Fruit fly (Drosophila melanogaster) whole organism, embryonic: ENCODE results near the gene CG15548.

ENCODE experiments used
- Bteb2 ChIP-seq: fragments of 200-800 bp; sonication (Bioruptor generic); optimal IDR thresholded peaks from 2 replicates; lab custom pipeline; 2016; ENCODE audit warnings: missing biosample characterization, missing genetic modification characterization
- CG10431 ChIP-seq: fragments of 200-800 bp; sonication (Bioruptor generic); optimal IDR thresholded peaks from 3 replicates; lab custom pipeline; 2018; ENCODE audit warnings: missing biosample characterization, mild to moderate bottlenecking, missing genetic modification characterization
- CG12071 ChIP-seq: fragments of 200-800 bp; sonication (Bioruptor generic); optimal IDR thresholded peaks from 3 replicates; lab custom pipeline; 2018; ENCODE audit warnings: missing biosample characterization, mild to moderate bottlenecking, missing genetic modification characterization
- CG15011 ChIP-seq: fragments of 200-800 bp; sonication (Bioruptor generic); optimal IDR thresholded peaks from 3 replicates; lab custom pipeline; 2018; ENCODE audit warnings: missing biosample characterization, mild to moderate bottlenecking, missing genetic modification characterization
- CG15073 ChIP-seq: fragments of 200-800 bp; sonication (Bioruptor generic); optimal IDR thresholded peaks from 2 replicates; lab custom pipeline; 2016; ENCODE audit warnings: missing biosample characterization, missing genetic modification characterization
- CG15601 ChIP-seq: fragments of 200-800 bp; sonication (Bioruptor generic); optimal IDR thresholded peaks from 3 replicates; lab custom pipeline; 2019; ENCODE audit warnings: missing biosample characterization, mild to moderate bottlenecking, missing genetic modification characterization, moderate library complexity
- CG17385 ChIP-seq: fragments of 200-800 bp; sonication (Bioruptor generic); optimal IDR thresholded peaks from 3 replicates; lab custom pipeline; 2018; ENCODE audit warnings: missing biosample characterization, mild to moderate bottlenecking, missing genetic modification characterization
- CG1832 ChIP-seq: fragments of 200-800 bp; sonication (Bioruptor generic); optimal IDR thresholded peaks from 2 replicates; lab custom pipeline; 2017; ENCODE audit warnings: missing biosample characterization, mild to moderate bottlenecking, missing genetic modification characterization, inconsistent platforms
- CG2120 ChIP-seq: fragments of 200-800 bp; sonication (Bioruptor generic); optimal IDR thresholded peaks from 3 replicates; lab custom pipeline; 2016; ENCODE audit warnings: missing biosample characterization, missing genetic modification characterization
- CG2712 ChIP-seq: fragments of 200-800 bp; optimal IDR thresholded peaks from 3 replicates; lab custom pipeline; 2019; ENCODE audit warnings: missing biosample characterization, mild to moderate bottlenecking, missing genetic modification characterization, moderate library complexity
- CG31224 ChIP-seq: fragments of 200-800 bp; sonication (Bioruptor generic); IDR thresholded peaks from 2 replicates; pipeline ENCODE4 v1.3.6; 2022; ENCODE audit warnings: missing biosample characterization, missing genetic modification characterization
- CG3847 ChIP-seq: fragments of 200-800 bp; sonication (Bioruptor generic); IDR thresholded peaks from 2 replicates; pipeline ENCODE4 v1.3.6; 2022; ENCODE audit warnings: missing biosample characterization, missing genetic modification characterization
- CG43689 ChIP-seq: fragments of 200-800 bp; sonication (Bioruptor generic); IDR thresholded peaks from 2 replicates; pipeline ENCODE4 v1.3.6; 2022; ENCODE audit warnings: missing biosample characterization, missing genetic modification characterization
- CG4730 ChIP-seq: fragments of 200-800 bp; sonication (Bioruptor generic); IDR thresholded peaks from 2 replicates; pipeline ENCODE4 v1.3.6; 2022; ENCODE audit warnings: missing biosample characterization, missing genetic modification characterization
- CG4820 ChIP-seq: fragments of 200-800 bp; sonication (Bioruptor generic); optimal IDR thresholded peaks from 3 replicates; lab custom pipeline; 2016; ENCODE audit warnings: missing biosample characterization, missing genetic modification characterization
- CG5180 ChIP-seq: fragments of 200-800 bp; sonication (Bioruptor generic); optimal IDR thresholded peaks from 3 replicates; lab custom pipeline; 2017; ENCODE audit warnings: missing biosample characterization, missing genetic modification characterization, mild to moderate bottlenecking, moderate library complexity, missing genetic modification reagents
- CG6689 ChIP-seq: fragments of 200-800 bp; sonication (Bioruptor generic); IDR thresholded peaks from 2 replicates; pipeline ENCODE4 v1.3.6; 2022; ENCODE audit warnings: missing biosample characterization, missing genetic modification characterization
- Chrac-16 ChIP-seq: fragments of 200-800 bp; sonication (Bioruptor generic); optimal IDR thresholded peaks from 3 replicates; lab custom pipeline; 2016; ENCODE audit warnings: missing biosample characterization, missing genetic modification characterization
- CkIIα-i1 ChIP-seq: fragments of 200-800 bp; sonication (Bioruptor generic); IDR thresholded peaks from 2 replicates; pipeline ENCODE4 v1.3.6; 2022; ENCODE audit warnings: missing biosample characterization, missing genetic modification characterization
- D ChIP-seq, 2 experiments: fragments of 200-800 bp in 1 of 2; fragments of >200 bp in 1 of 2; sonication (Bioruptor generic) in 1 of 2; optimal IDR thresholded peaks; 2 replicates in 1 of 2; 3 replicates in 1 of 2; lab custom pipeline; 2017; ENCODE audit warnings: mild to moderate bottlenecking in 1 of 2, missing biosample characterization in 1 of 2, missing genetic modification characterization in 1 of 2, missing genetic modification reagents in 1 of 2
- ERR ChIP-seq: fragments of 200-800 bp; sonication (Bioruptor generic); optimal IDR thresholded peaks from 2 replicates; lab custom pipeline; 2016; ENCODE audit warnings: missing biosample characterization, missing genetic modification characterization
- Ets65A ChIP-seq: fragments of 200-800 bp; sonication (Bioruptor generic); peaks from one replicate; lab custom pipeline; 2016; ENCODE audit warnings: missing biosample characterization, missing genetic modification characterization
- Ets97D ChIP-seq: fragments of 200-800 bp; sonication (Bioruptor generic); optimal IDR thresholded peaks from 3 replicates; lab custom pipeline; 2016; ENCODE audit warnings: missing biosample characterization, missing genetic modification characterization
- H15 ChIP-seq: fragments of 200-800 bp; sonication (Bioruptor generic); IDR thresholded peaks from 3 replicates; pipeline ENCODE4 v1.3.6; 2022; ENCODE audit warnings: missing biosample characterization, missing genetic modification characterization
- Hmr ChIP-seq: fragments of 200-800 bp; sonication (Bioruptor generic); optimal IDR thresholded peaks from 3 replicates; lab custom pipeline; 2017; ENCODE audit warnings: mild to moderate bottlenecking, missing biosample characterization, missing genetic modification reagents, missing genetic modification characterization
- Jarid2 ChIP-seq: fragments of 200-800 bp; sonication (Bioruptor generic); optimal IDR thresholded peaks from 3 replicates; lab custom pipeline; 2017; ENCODE audit warnings: mild to moderate bottlenecking, missing biosample characterization, missing genetic modification reagents, missing genetic modification characterization
- Myb ChIP-seq: fragments of 200-800 bp; sonication (Bioruptor generic); optimal IDR thresholded peaks from 2 replicates; lab custom pipeline; 2016; ENCODE audit warnings: missing biosample characterization, missing genetic modification characterization
- Neu2 ChIP-seq: fragments of 200-800 bp; sonication (Bioruptor generic); optimal IDR thresholded peaks from 3 replicates; lab custom pipeline; 2016; ENCODE audit warnings: missing biosample characterization, missing genetic modification characterization, borderline replicate concordance
- Nf-YC ChIP-seq: fragments of 200-800 bp; optimal IDR thresholded peaks from 3 replicates; lab custom pipeline; 2019; ENCODE audit warnings: missing biosample characterization, mild to moderate bottlenecking, missing genetic modification characterization, moderate library complexity
- Optix ChIP-seq: fragments of 200-800 bp; sonication (Bioruptor generic); IDR thresholded peaks from 3 replicates; pipeline ENCODE4 v1.3.6; 2022; ENCODE audit warnings: missing biosample characterization, missing genetic modification characterization
- ash1 ChIP-seq: fragments of 200-800 bp; sonication (Bioruptor generic); optimal IDR thresholded peaks from 2 replicates; lab custom pipeline; 2018; ENCODE audit warnings: missing biosample characterization, mild to moderate bottlenecking, missing genetic modification characterization
- az2 ChIP-seq: fragments of 200-800 bp; sonication (Bioruptor generic); optimal IDR thresholded peaks from 3 replicates; lab custom pipeline; 2016; ENCODE audit warnings: missing biosample characterization, missing genetic modification characterization
- bab2 ChIP-seq: fragments of 200-800 bp; sonication (Bioruptor generic); optimal IDR thresholded peaks from 2 replicates; lab custom pipeline; 2016; ENCODE audit warnings: missing biosample characterization, missing genetic modification characterization
- br ChIP-seq: fragments of >200 bp; optimal IDR thresholded peaks from 2 replicates; lab custom pipeline; 2017
- bsh ChIP-seq, 2 experiments: fragments of 200-800 bp; sonication (Bioruptor generic); optimal IDR thresholded peaks; 2 replicates each; lab custom pipeline; 2017 to 2018; ENCODE audit warnings: mild to moderate bottlenecking in 2 of 2, missing biosample characterization in 2 of 2, missing genetic modification characterization in 2 of 2, moderate library complexity in 1 of 2
- caup ChIP-seq: fragments of 200-800 bp; sonication (Bioruptor generic); optimal IDR thresholded peaks from 3 replicates; lab custom pipeline; 2017; ENCODE audit warnings: missing biosample characterization, mild to moderate bottlenecking, missing genetic modification characterization, moderate library complexity; ENCODE audit not compliant: severe bottlenecking
- chinmo ChIP-seq: fragments of 200-800 bp; sonication (Bioruptor generic); IDR thresholded peaks from 4 replicates; pipeline ENCODE4 v1.3.6; 2022; ENCODE audit warnings: missing biosample characterization, missing genetic modification characterization; ENCODE audit not compliant: partially characterized antibody
- dmrt99B ChIP-seq: fragments of 200-800 bp; sonication (Bioruptor generic); optimal IDR thresholded peaks from 2 replicates; lab custom pipeline; 2018; ENCODE audit warnings: missing biosample characterization, mild to moderate bottlenecking, missing genetic modification characterization, moderate library complexity
- dysf ChIP-seq: fragments of 200-800 bp; sonication (Bioruptor generic); IDR thresholded peaks from 3 replicates; pipeline ENCODE4 v1.3.6; 2022; ENCODE audit warnings: missing biosample characterization, missing genetic modification characterization
- esg ChIP-seq: fragments of 200-800 bp; sonication (Bioruptor generic); conservative IDR thresholded peaks from 2 replicates; pipeline ENCODE4 v1.3.6; 2022; ENCODE audit warnings: missing biosample characterization, missing genetic modification characterization
- fd64A ChIP-seq: fragments of 200-800 bp; sonication (Bioruptor generic); optimal IDR thresholded peaks from 3 replicates; lab custom pipeline; 2018; ENCODE audit warnings: missing biosample characterization, mild to moderate bottlenecking, missing genetic modification characterization
- grn ChIP-seq: fragments of 200-800 bp; sonication (Bioruptor generic); optimal IDR thresholded peaks from 3 replicates; lab custom pipeline; 2017; ENCODE audit warnings: missing biosample characterization, missing genetic modification characterization
- h ChIP-seq: fragments of >200 bp; optimal IDR thresholded peaks from 2 replicates; lab custom pipeline; 2017
- lab ChIP-seq: fragments of 200-800 bp; sonication (Bioruptor generic); optimal IDR thresholded peaks from 3 replicates; lab custom pipeline; 2017; ENCODE audit warnings: missing biosample characterization, missing genetic modification characterization, mild to moderate bottlenecking, moderate library complexity, missing genetic modification reagents
- mirr ChIP-seq: fragments of 200-800 bp; sonication (Bioruptor generic); optimal IDR thresholded peaks from 3 replicates; lab custom pipeline; 2018; ENCODE audit warnings: missing biosample characterization, mild to moderate bottlenecking, missing genetic modification characterization
- odd ChIP-seq: fragments of 200-800 bp; sonication (Bioruptor generic); optimal IDR thresholded peaks from 2 replicates; lab custom pipeline; 2017; ENCODE audit warnings: missing biosample characterization, mild to moderate bottlenecking, missing genetic modification characterization
- pan ChIP-seq, 4 experiments: fragments of >200 bp in 3 of 4; fragments of 200-800 bp in 1 of 4; sonication (Bioruptor generic) in 1 of 4; optimal IDR thresholded peaks in 3 of 4; IDR thresholded peaks in 1 of 4; 2 replicates each; pipeline versions ENCODE4 v1.3.6 to Lab custom; 2017 to 2022; ENCODE audit warnings: missing biosample characterization in 2 of 4, missing genetic modification characterization in 2 of 4, mixed read lengths in 1 of 4
- scrt ChIP-seq: fragments of 200-800 bp; sonication (Bioruptor generic); optimal IDR thresholded peaks from 2 replicates; lab custom pipeline; 2018; ENCODE audit warnings: missing biosample characterization, mild to moderate bottlenecking, missing genetic modification characterization, moderate library complexity
- vfl ChIP-seq: fragments of 200-800 bp; sonication (Bioruptor generic); optimal IDR thresholded peaks from 2 replicates; lab custom pipeline; 2016; ENCODE audit warnings: missing biosample characterization, missing genetic modification characterization
- zen ChIP-seq: fragments of 200-800 bp; sonication (Bioruptor generic); optimal IDR thresholded peaks from 3 replicates; lab custom pipeline; 2018; ENCODE audit warnings: missing biosample characterization, mild to moderate bottlenecking, missing genetic modification characterization, moderate library complexity

Gene CG15548

dm6 chr3R:30933894-30934434 lies 25.5 kb upstream of the CG15548 start (continued):
- TF ChIP-seq CG2712 (tag; lab: Kevin White, UChicago) (no peak), Bteb2 (GFP tag; lab: Kevin White, UChicago) (no peak), Hmr (GFP tag; lab: Kevin White, UChicago) (peak; percentile 13), scrt (peak; percentile 13), Neu2 (GFP tag; lab: Kevin White, UChicago) (no peak), vfl (GFP tag; lab: Kevin White, UChicago) (no peak), h (lab: Kevin White, UChicago) (no peak), bsh (GFP tag; optimal IDR thresholded peaks at IDR 0.05; lab: Kevin White, UChicago) (peak in 1 of 2 experiments; percentile 3), dysf (no peak), CG4730 (GFP tag; lab: Robert Waterston, UW) (no peak), caup (GFP tag; lab: Kevin White, UChicago) (peak; percentile 20), ERR (GFP tag; lab: Kevin White, UChicago) (no peak), az2 (GFP tag; lab: Kevin White, UChicago) (no peak), Chrac-16 (GFP tag; lab: Kevin White, UChicago) (no peak), grn (GFP tag; lab: Kevin White, UChicago) (no peak), Optix (GFP tag; lab: Robert Waterston, UW) (peak; percentile 27; the same call in 1 of the 3 replicates), CG6689 (no peak), CG31224 (GFP tag; lab: Robert Waterston, UW) (no peak), fd64A (peak; percentile 28), CG4820 (GFP tag; lab: Kevin White, UChicago) (no peak), bab2 (GFP tag; lab: Kevin White, UChicago) (no peak), CG17385 (GFP tag; lab: Kevin White, UChicago) (peak; percentile 14), CG12071 (GFP tag; lab: Kevin White, UChicago) (peak; percentile 70), Myb (no peak), odd (peak; percentile 27), br (lab: Kevin White, UChicago) (no peak), H15 (no peak), CG2120 (no peak), CG15073 (GFP tag; lab: Kevin White, UChicago) (no peak), D (optimal IDR thresholded peaks at IDR 0.05; lab: Kevin White, UChicago) (peak; percentile 66), D (GFP tag; optimal IDR thresholded peaks at IDR 0.05; lab: Kevin White, UChicago) (peak; percentile 58), pan (optimal IDR thresholded peaks at IDR 0.05; lab: Kevin White, UChicago) (no peak), pan (GFP tag; optimal IDR thresholded peaks at IDR 0.05 in 1 of 2, IDR thresholded peaks at IDR 0.05 in 1 of 2) (no peak), Ets97D (GFP tag; lab: Kevin White, UChicago) (peak; percentile 74), chinmo (0 out of 4 replicates have a peak, but pooled peaks have one; percentile 51), CkIIα-i1 (GFP tag; lab: Robert Waterston, UW) (no peak), CG10431 (GFP tag; lab: Kevin White, UChicago) (no peak), lab (GFP tag; lab: Kevin White, UChicago) (peak; percentile 58), zen (tag; lab: Kevin White, UChicago) (no peak), CG43689 (GFP tag; lab: Robert Waterston, UW) (no peak), CG15601 (tag; lab: Kevin White, UChicago) (no peak), ash1 (GFP tag; lab: Kevin White, UChicago) (no peak), mirr (GFP tag; lab: Kevin White, UChicago) (peak; percentile 76), CG15011 (GFP tag; lab: Kevin White, UChicago) (no peak), CG5180 (GFP tag; lab: Kevin White, UChicago) (peak; percentile 8), Nf-YC (tag; lab: Kevin White, UChicago) (peak; percentile 87), Ets65A (peak; percentile 78), CG1832 (no peak), CG3847 (GFP tag; lab: Robert Waterston, UW) (no peak), esg (GFP tag; lab: Robert Waterston, UW) (no peak), Jarid2 (peak; percentile 4), dmrt99B (peak; percentile 8)
